Worm (Caenorhabditis elegans) whole organism, early embryonic: ENCODE data around the gene C23H4.6.

Source experiments
- B0310.2 ChIP-seq: sonication (generic microtip); optimal IDR thresholded peaks from 2 replicates; lab custom pipeline; 2016; ENCODE audit warnings: mild to moderate bottlenecking, missing genetic modification characterization, missing compliant biosample characterization
- aly-1 ChIP-seq: sonication (generic microtip); optimal IDR thresholded peaks from 2 replicates; lab custom pipeline; 2016; ENCODE audit warnings: missing genetic modification characterization, missing compliant biosample characterization
- ama-1 ChIP-seq: fragments of 150-350 bp; optimal IDR thresholded peaks from 2 replicates; lab custom pipeline; 2014
- ceh-36 ChIP-seq: sonication (generic microtip); optimal IDR thresholded peaks from 2 replicates; lab custom pipeline; 2016; ENCODE audit warnings: missing genetic modification characterization, inconsistent platforms, missing compliant biosample characterization
- ets-7 ChIP-seq: sonication (generic microtip); optimal IDR thresholded peaks from 2 replicates; lab custom pipeline; 2016; ENCODE audit warnings: missing genotype, missing genetic modification characterization, missing compliant biosample characterization
- flt-1 ChIP-seq: fragments of 200-800 bp; sonication (Bioruptor generic); IDR thresholded peaks from 2 replicates; pipeline ENCODE4 v1.3.6; 2022; ENCODE audit warnings: missing genetic modification characterization, missing compliant biosample characterization
- scrt-1 ChIP-seq: fragments of 200-800 bp; sonication (Bioruptor generic); IDR thresholded peaks from 2 replicates; pipeline ENCODE4 v1.3.6; 2022; ENCODE audit warnings: missing genetic modification characterization, missing compliant biosample characterization
- tra-4 ChIP-seq: sonication (generic microtip); optimal IDR thresholded peaks from 2 replicates; lab custom pipeline; 2017; ENCODE audit warnings: missing genetic modification characterization, missing compliant biosample characterization

- TF ChIP-seq tra-4 (tag; lab: Kevin White, UChicago) = no peak
- no peak for TF ChIP-seq ceh-36 (tag; lab: Kevin White, UChicago)
- no peak for TF ChIP-seq ama-1
- no peak for TF ChIP-seq ets-7 (tag; lab: Kevin White, UChicago)
- TF ChIP-seq scrt-1 = no peak
- TF ChIP-seq B0310.2 (tag; lab: Kevin White, UChicago) = no peak
- TF ChIP-seq flt-1 (GFP tag; lab: Robert Waterston, UW) = no peak
- no peak for TF ChIP-seq aly-1 (tag; lab: Kevin White, UChicago)
Observed at ce11 chrX:12200577-12200976, 34.8 kb upstream of the C23H4.6 start.
